Worm (Caenorhabditis elegans) whole organism, L3 larva: ENCODE measurements around the gene mog-2.

Experiments
- R02D3.7 ChIP-seq: fragments of 150-350 bp; optimal IDR thresholded peaks from 2 replicates; lab custom pipeline; 2014; ENCODE audit warnings: missing biosample characterization, missing genetic modification characterization
- ZK546.5 ChIP-seq: sonication (generic microtip); optimal IDR thresholded peaks from 2 replicates; lab custom pipeline; 2017; ENCODE audit warnings: missing biosample characterization, missing genetic modification characterization
- aly-2 ChIP-seq: fragments of 150-350 bp; optimal IDR thresholded peaks from 2 replicates; lab custom pipeline; 2014; ENCODE audit warnings: missing biosample characterization, missing genetic modification characterization
- ama-1 ChIP-seq: fragments of 150-350 bp; optimal IDR thresholded peaks from 2 replicates; lab custom pipeline; 2018
- ceh-16 ChIP-seq: sonication (generic microtip); optimal IDR thresholded peaks from 2 replicates; lab custom pipeline; 2017; ENCODE audit warnings: missing biosample characterization, missing genetic modification characterization
- ceh-28 ChIP-seq: fragments of 150-350 bp; optimal IDR thresholded peaks from 2 replicates; lab custom pipeline; 2014; ENCODE audit warnings: missing biosample characterization, missing genetic modification reagents, missing genetic modification characterization
- ceh-9 ChIP-seq: sonication (generic microtip); optimal IDR thresholded peaks from 2 replicates; lab custom pipeline; 2018; ENCODE audit warnings: missing biosample characterization, missing genetic modification characterization
- egl-27 ChIP-seq: sonication (generic microtip); optimal IDR thresholded peaks from 4 replicates; lab custom pipeline; 2017; ENCODE audit warnings: missing biosample characterization, missing genetic modification reagents, missing genetic modification characterization
- elt-1 ChIP-seq: fragments of 150-350 bp; optimal IDR thresholded peaks from 2 replicates; lab custom pipeline; 2014; ENCODE audit warnings: missing biosample characterization, missing genetic modification characterization
- eor-1 ChIP-seq, 2 experiments: fragments of 150-350 bp; optimal IDR thresholded peaks; 2 replicates each; lab custom pipeline; 2014 to 2018; ENCODE audit warnings: missing biosample characterization in 2 of 2, missing genetic modification characterization in 2 of 2
- fkh-10 ChIP-seq: sonication (generic microtip); optimal IDR thresholded peaks from 2 replicates; lab custom pipeline; 2017; ENCODE audit warnings: missing biosample characterization, missing genetic modification reagents, missing genetic modification characterization
- fkh-2 ChIP-seq: fragments of 150-350 bp; optimal IDR thresholded peaks from 2 replicates; lab custom pipeline; 2014; ENCODE audit warnings: missing biosample characterization, missing genetic modification reagents, missing genetic modification characterization
- fos-1 ChIP-seq: fragments of 150-350 bp; optimal IDR thresholded peaks from 2 replicates; lab custom pipeline; 2014; ENCODE audit warnings: missing biosample characterization, missing genetic modification characterization
- hmg-11 ChIP-seq: sonication (generic microtip); optimal IDR thresholded peaks from 2 replicates; lab custom pipeline; 2016; ENCODE audit warnings: missing genetic modification characterization, missing compliant biosample characterization
- jun-1 ChIP-seq: fragments of 150-350 bp; optimal IDR thresholded peaks from 2 replicates; lab custom pipeline; 2014; ENCODE audit warnings: missing biosample characterization, missing genetic modification reagents, missing genetic modification characterization
- lsy-12 ChIP-seq: sonication (generic microtip); optimal IDR thresholded peaks from 2 replicates; lab custom pipeline; 2016; ENCODE audit warnings: mild to moderate bottlenecking, missing genetic modification characterization, missing compliant biosample characterization
- mdl-1 ChIP-seq: fragments of 150-350 bp; optimal IDR thresholded peaks from 2 replicates; lab custom pipeline; 2014; ENCODE audit warnings: missing biosample characterization, missing genetic modification characterization
- mml-1 ChIP-seq: fragments of 150-350 bp; sonication (generic microtip); optimal IDR thresholded peaks from 3 replicates; lab custom pipeline; 2014; ENCODE audit warnings: missing biosample characterization, missing genetic modification characterization
- nfya-1 ChIP-seq: sonication (generic microtip); optimal IDR thresholded peaks from 2 replicates; lab custom pipeline; 2017; ENCODE audit warnings: missing genetic modification characterization, mild to moderate bottlenecking, missing compliant biosample characterization, antibody characterized with exemption, moderate library complexity; ENCODE audit not compliant: insufficient read depth
- nhr-11 ChIP-seq: fragments of 150-350 bp; optimal IDR thresholded peaks from 2 replicates; lab custom pipeline; 2014; ENCODE audit warnings: missing biosample characterization, missing genetic modification characterization
- nhr-23 ChIP-seq: fragments of 150-350 bp; optimal IDR thresholded peaks from 2 replicates; lab custom pipeline; 2014; ENCODE audit warnings: missing biosample characterization, missing genetic modification reagents, missing genetic modification characterization
- nhr-237 ChIP-seq: fragments of 150-350 bp; optimal IDR thresholded peaks from 2 replicates; lab custom pipeline; 2014; ENCODE audit warnings: missing biosample characterization, missing genetic modification characterization
- nhr-43 ChIP-seq: sonication (generic microtip); optimal IDR thresholded peaks from 2 replicates; lab custom pipeline; 2016; ENCODE audit warnings: mild to moderate bottlenecking, missing genetic modification characterization, missing compliant biosample characterization; ENCODE audit not compliant: poor library complexity, severe bottlenecking
- nhr-76 ChIP-seq: fragments of 150-350 bp; sonication (generic microtip); optimal IDR thresholded peaks from 5 replicates; lab custom pipeline; 2014; ENCODE audit warnings: missing biosample characterization, missing genetic modification characterization
- nhr-77 ChIP-seq: fragments of 150-350 bp; optimal IDR thresholded peaks from 2 replicates; lab custom pipeline; 2014; ENCODE audit warnings: missing biosample characterization, missing genetic modification characterization
- pha-4 ChIP-seq: fragments of 150-350 bp; optimal IDR thresholded peaks from 2 replicates; lab custom pipeline; 2014; ENCODE audit warnings: missing biosample characterization, missing genetic modification reagents, missing genetic modification characterization
- skn-1 ChIP-seq: fragments of 150-350 bp; optimal IDR thresholded peaks from 2 replicates; lab custom pipeline; 2014; ENCODE audit warnings: missing biosample characterization, missing genetic modification characterization
- snpc-4 ChIP-seq: fragments of 150-350 bp; optimal IDR thresholded peaks from 2 replicates; lab custom pipeline; 2014; ENCODE audit warnings: missing biosample characterization, missing genetic modification characterization
- tbx-2 ChIP-seq: sonication (generic microtip); optimal IDR thresholded peaks from 2 replicates; lab custom pipeline; 2016; ENCODE audit warnings: mild to moderate bottlenecking, missing genetic modification characterization, missing compliant biosample characterization
- unc-39 ChIP-seq: sonication (generic microtip); optimal IDR thresholded peaks from 4 replicates; lab custom pipeline; 2017; ENCODE audit warnings: missing biosample characterization, missing genetic modification characterization
- zag-1 ChIP-seq: fragments of 150-350 bp; optimal IDR thresholded peaks from 2 replicates; lab custom pipeline; 2014; ENCODE audit warnings: missing biosample characterization, missing genetic modification characterization
- ztf-11 ChIP-seq: fragments of 150-350 bp; optimal IDR thresholded peaks from 2 replicates; lab custom pipeline; 2014; ENCODE audit warnings: missing biosample characterization, missing genetic modification characterization
- ztf-4 ChIP-seq: fragments of 150-350 bp; optimal IDR thresholded peaks from 2 replicates; lab custom pipeline; 2014; ENCODE audit warnings: missing biosample characterization, missing genetic modification characterization

Gene mog-2

ce11 chrII:4299227-4299703, 24.9 kb upstream of the mog-2 start, which contains the start of gene sco-1 (continued):
- TF ChIP-seq hmg-11 (tag; lab: Kevin White, UChicago) (peak; percentile 93), nhr-237 (no peak), nhr-76 (no peak), nhr-77 (peak; percentile 28)

- no peak for TF ChIP-seq nhr-23 (tag; lab: Kevin White, UChicago)
- TF ChIP-seq fos-1 (tag; lab: Kevin White, UChicago): no peak
- TF ChIP-seq hmg-11 (tag; lab: Kevin White, UChicago): no peak
- TF ChIP-seq jun-1: no peak
- TF ChIP-seq nhr-43: no peak
- TF ChIP-seq nhr-77: no peak
- no peak for TF ChIP-seq ztf-11 (tag; lab: Kevin White, UChicago)
These were observed 22.9 kb upstream of the mog-2 start, which contains the start of gene gtf-2F1 for ce11 chrII:4301307-4301706. TSS of gene gtf-2F1 (plus strand) at chrII:4301607.

ce11 chrII:4306921-4307630, 17.1 kb upstream of the mog-2 start, which contains the start of gene Y52E8A.3:
TSS of gene Y52E8A.3 (minus strand) at chrII:4306971.
- no peak for TF ChIP-seq tbx-2 (tag; lab: Kevin White, UChicago)
- TF ChIP-seq fos-1 (tag; lab: Kevin White, UChicago): no peak
- no peak for TF ChIP-seq nhr-11 (tag; lab: Kevin White, UChicago)
- no peak for TF ChIP-seq R02D3.7
- TF ChIP-seq egl-27 (tag; lab: Kevin White, UChicago): no peak
- TF ChIP-seq ztf-4 (tag; lab: Kevin White, UChicago): no peak
- TF ChIP-seq nhr-76: no peak

ce11 chrII:4312115-4312514, 12.0 kb upstream of the mog-2 start, which contains the start of gene plep-1:
TSS of gene plep-1 (minus strand) at chrII:4312215.
- TF ChIP-seq jun-1 (no peak), eor-1 (tag; optimal IDR thresholded peaks at IDR 0.05; lab: Kevin White, UChicago) (no peak), mml-1 (no peak), ama-1 (lab: Kevin White, UChicago) (no peak), ceh-9 (no peak), pha-4 (tag; lab: Kevin White, UChicago) (no peak), elt-1 (tag; lab: Kevin White, UChicago) (no peak), hmg-11 (tag; lab: Kevin White, UChicago) (no peak), fos-1 (tag; lab: Kevin White, UChicago) (no peak), nhr-77 (no peak), snpc-4 (no peak), ceh-28 (tag; lab: Kevin White, UChicago) (no peak), aly-2 (tag; lab: Kevin White, UChicago) (no peak)

DNA sequence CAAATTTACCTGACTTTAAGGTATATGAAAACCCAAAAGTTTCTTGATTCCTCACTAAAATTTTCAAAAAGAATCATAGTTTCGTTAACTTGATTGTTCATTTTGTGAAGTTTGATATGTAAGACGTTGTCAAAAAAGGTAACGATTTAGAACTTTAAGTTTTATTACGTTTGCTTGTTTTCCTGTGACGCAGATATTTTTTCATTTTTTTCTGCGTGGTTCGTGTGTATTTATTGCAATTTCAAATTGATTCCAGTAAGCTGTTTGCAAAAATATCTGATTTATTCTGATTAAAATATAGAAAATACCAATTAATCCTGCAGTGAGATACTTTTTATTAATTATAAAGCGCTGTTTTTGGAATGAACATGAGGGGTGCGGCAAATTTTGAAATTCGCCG, 8.2 kb upstream of the mog-2 start, which contains the start of gene srw-40:
TSS of gene srw-40 (minus strand) at position 101 of the 400 bp plus-strand sequence.
- no peak for TF ChIP-seq fos-1 (tag; lab: Kevin White, UChicago)
- TF ChIP-seq unc-39 (tag; lab: Kevin White, UChicago): no peak
- TF ChIP-seq skn-1 (tag; lab: Kevin White, UChicago): no peak
- TF ChIP-seq, all 47 proteins: peak for 0

DNA sequence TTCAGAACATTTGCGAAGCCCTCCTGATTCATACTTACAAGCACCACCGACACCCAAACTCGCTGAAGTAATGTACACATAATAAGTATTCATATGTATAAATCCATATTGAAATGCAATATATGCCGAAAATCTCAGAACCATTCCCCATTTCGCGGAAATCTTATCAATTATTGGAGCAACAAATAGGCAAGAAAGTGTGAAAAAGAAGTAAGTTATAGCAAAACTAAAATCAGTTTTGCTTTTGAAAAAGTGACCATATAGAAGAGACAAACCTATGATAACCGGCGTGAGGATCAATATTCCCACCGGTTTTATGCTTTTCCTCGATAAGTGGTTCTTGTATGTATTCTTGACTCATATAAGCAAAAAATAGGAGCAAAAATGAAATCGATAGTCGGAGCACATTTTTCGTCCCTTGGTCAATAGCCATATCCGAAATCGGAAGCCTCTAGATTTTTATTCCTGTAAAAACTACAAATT, 4.6 kb upstream of the mog-2 start, which contains the start of gene Y52E8A.6:
TSS of gene Y52E8A.6 (minus strand) at position 433 of the 483 bp plus-strand sequence.
- TF ChIP-seq mdl-1 (tag; lab: Kevin White, UChicago): no peak
- TF ChIP-seq pha-4 (tag; lab: Kevin White, UChicago): no peak
- no peak for TF ChIP-seq nhr-237
- TF ChIP-seq nhr-76: no peak
- no peak for TF ChIP-seq snpc-4
- no peak for TF ChIP-seq zag-1 (tag; lab: Kevin White, UChicago)
- no peak for TF ChIP-seq nfya-1
- no peak for TF ChIP-seq fkh-2
- no peak for TF ChIP-seq lsy-12 (tag; lab: Kevin White, UChicago)
- TF ChIP-seq nhr-77: no peak
- TF ChIP-seq ceh-16 (tag; lab: Kevin White, UChicago): no peak
- TF ChIP-seq hmg-11 (tag; lab: Kevin White, UChicago): no peak
- no peak for TF ChIP-seq ZK546.5 (tag; lab: Kevin White, UChicago)
- TF ChIP-seq mml-1: no peak
- no peak for TF ChIP-seq unc-39 (tag; lab: Kevin White, UChicago)
- TF ChIP-seq fkh-10 (GFP tag; lab: Kevin White, UChicago): no peak
